Worm (Caenorhabditis elegans): ENCODE results near the gene unc-50.

unc-50 gene

DNA sequence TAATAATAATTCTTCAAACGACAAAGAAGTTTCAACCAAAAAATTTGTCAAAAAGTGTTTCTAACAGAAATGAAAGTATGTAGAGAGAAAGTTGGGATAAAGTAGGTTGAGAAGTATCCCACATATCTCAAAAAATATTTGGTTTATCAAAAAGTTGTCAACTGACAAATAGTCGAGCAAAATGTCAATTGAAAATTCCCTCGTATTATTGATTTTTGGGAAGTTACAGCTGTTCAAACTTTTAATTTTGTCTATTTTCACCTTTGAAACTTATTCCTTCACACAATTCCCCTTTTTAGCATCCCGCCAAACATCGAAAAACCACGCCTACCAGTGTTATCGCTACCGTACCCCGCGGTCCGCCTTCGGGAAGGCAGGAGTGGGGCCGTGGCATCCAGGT, 29.1 kb upstream of the unc-50 start, which contains the start of gene tbx-8:
tbx-8 (plus strand) TSS at position 301 of the 400 bp plus-strand sequence.
- no peak for TF ChIP-seq ztf-4 (tag; optimal IDR thresholded peaks at IDR 0.05)

- TF ChIP-seq nhr-85 (tag) (peak; percentile 36), C04F5.9 (tag; optimal IDR thresholded peaks at IDR 0.05) (no peak), swsn-7 (tag; optimal IDR thresholded peaks at IDR 0.05) (no peak), nhr-11 (tag; optimal IDR thresholded peaks at IDR 0.05) (no peak), efl-1 (optimal IDR thresholded peaks at IDR 0.05) (no peak), efl-1 (GFP tag; optimal IDR thresholded peaks at IDR 0.05 in 1 of 2) (peak in 1 of 2 experiments; percentile 20), sox-4 (tag; optimal IDR thresholded peaks at IDR 0.05) (no peak), tlp-1 (tag; optimal IDR thresholded peaks at IDR 0.05) (no peak), nhr-47 (tag; optimal IDR thresholded peaks at IDR 0.05) (no peak), ceh-82 (tag; optimal IDR thresholded peaks at IDR 0.05) (no peak), nhr-90 (tag; optimal IDR thresholded peaks at IDR 0.05; ENCODE audit: poor library complexity) (no peak)
Measured at ce11 chrIII:10344762-10345161, 26.8 kb upstream of the unc-50 start.

ce11 chrIII:10341758-10342157, 23.8 kb upstream of the unc-50 start, which contains the start of gene tbx-9:
Gene tbx-9 (minus strand): TSS chrIII:10341858.
- TF ChIP-seq efl-1 (optimal IDR thresholded peaks at IDR 0.05) (no peak), efl-1 (GFP tag; optimal IDR thresholded peaks at IDR 0.05 in 1 of 2) (no peak), ceh-82 (tag; optimal IDR thresholded peaks at IDR 0.05) (no peak), lin-39 (tag; optimal IDR thresholded peaks at IDR 0.05) (no peak), ceh-88 (GFP tag; IDR thresholded peaks at IDR 0.05) (no peak), lin-14 (GFP tag; optimal IDR thresholded peaks at IDR 0.05) (no peak), fos-1 (tag; optimal IDR thresholded peaks at IDR 0.05) (no peak), C34B4.2 (tag; optimal IDR thresholded peaks at IDR 0.05) (no peak), isw-1 (GFP tag; IDR thresholded peaks at IDR 0.05) (no peak), mef-2 (tag; optimal IDR thresholded peaks at IDR 0.05) (no peak), hpl-2 (GFP tag; optimal IDR thresholded peaks at IDR 0.05) (no peak), sox-4 (tag; optimal IDR thresholded peaks at IDR 0.05) (no peak), unc-86 (tag; optimal IDR thresholded peaks at IDR 0.05) (no peak)

- TF ChIP-seq C04F5.9 (tag; optimal IDR thresholded peaks at IDR 0.05): no peak
- no peak for TF ChIP-seq efl-1 (optimal IDR thresholded peaks at IDR 0.05)
- TF ChIP-seq efl-1 (GFP tag; optimal IDR thresholded peaks at IDR 0.05 in 1 of 2): peak in 1 of 2 experiments; percentile 56
- TF ChIP-seq skn-1 (tag; optimal IDR thresholded peaks at IDR 0.05): no peak
- TF ChIP-seq zip-4 (GFP tag; optimal IDR thresholded peaks at IDR 0.05): no peak
- TF ChIP-seq nhr-19 (GFP tag; conservative IDR thresholded peaks at IDR 0.05): no peak
- no peak for TF ChIP-seq Y116A8C.19 (tag; optimal IDR thresholded peaks at IDR 0.05; ENCODE audit: borderline replicate concordance)
Measured at ce11 chrIII:10339949-10340348, 22.0 kb upstream of the unc-50 start.

DNA sequence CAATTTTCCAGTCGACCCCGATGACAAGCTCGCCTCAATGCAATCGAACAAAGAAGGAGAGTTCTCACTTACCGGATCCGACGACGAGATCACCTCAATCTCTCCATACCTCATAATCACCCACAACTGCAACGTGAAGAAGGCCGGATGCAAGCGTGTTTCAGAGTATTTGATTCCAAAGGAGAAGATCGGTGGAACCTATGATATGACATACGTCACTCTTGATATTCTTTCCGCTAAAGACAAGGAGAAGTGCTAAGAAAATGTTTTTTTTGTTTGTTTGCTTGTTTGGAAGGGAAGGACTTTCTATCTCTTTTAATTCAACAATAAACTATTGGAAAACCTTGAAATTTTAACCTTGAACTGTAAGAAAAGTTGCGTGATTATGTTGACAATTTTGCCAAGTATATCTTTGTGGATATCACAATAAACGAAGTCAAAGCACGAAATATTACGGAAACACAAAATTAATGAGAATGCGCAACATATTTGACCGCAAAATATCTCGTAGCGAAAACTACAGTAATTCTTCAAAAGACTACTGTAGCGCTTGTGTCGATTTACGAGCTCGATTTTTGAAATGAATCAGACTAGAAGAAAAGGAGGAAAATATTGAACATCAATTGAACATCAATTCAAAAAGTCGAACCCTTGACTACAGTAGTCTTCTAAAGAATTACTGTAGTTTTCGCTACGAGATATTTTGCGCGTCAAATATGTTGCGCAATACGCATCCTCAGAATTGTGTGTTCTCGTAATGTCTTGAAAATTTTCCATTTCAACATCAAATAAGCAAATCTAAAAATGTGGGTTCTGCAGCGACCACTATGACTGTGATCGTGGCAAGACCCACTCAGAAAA, 21.3 kb upstream of the unc-50 start:
- TF ChIP-seq lin-14 (GFP tag; optimal IDR thresholded peaks at IDR 0.05): peak; percentile 53
- TF ChIP-seq alr-1 (tag; optimal IDR thresholded peaks at IDR 0.05; ENCODE audit: borderline replicate concordance): no peak
- TF ChIP-seq elt-2 (tag; optimal IDR thresholded peaks at IDR 0.05): no peak
- no peak for TF ChIP-seq isw-1 (GFP tag; IDR thresholded peaks at IDR 0.05)
- TF ChIP-seq fkh-10 (GFP tag; optimal IDR thresholded peaks at IDR 0.05): no peak
- no peak for TF ChIP-seq mab-9 (GFP tag; IDR thresholded peaks at IDR 0.05)
- no peak for TF ChIP-seq nhr-19 (GFP tag; conservative IDR thresholded peaks at IDR 0.05)
- TF ChIP-seq ama-1 (optimal IDR thresholded peaks at IDR 0.05): no peak
- peak; percentile 27 for TF ChIP-seq snu-23 (GFP tag; optimal IDR thresholded peaks at IDR 0.05)
- no peak for TF ChIP-seq nhr-76 (tag; optimal IDR thresholded peaks at IDR 0.05)
- no peak for TF ChIP-seq C04F5.9 (tag; optimal IDR thresholded peaks at IDR 0.05)
- no peak for TF ChIP-seq nhr-77 (tag; optimal IDR thresholded peaks at IDR 0.05)
- TF ChIP-seq unc-86 (tag; optimal IDR thresholded peaks at IDR 0.05): no peak
- peak; percentile 88 for TF ChIP-seq nhr-85 (tag)
- TF ChIP-seq irx-1 (tag; optimal IDR thresholded peaks at IDR 0.05): no peak
- no peak for TF ChIP-seq skn-1 (tag; optimal IDR thresholded peaks at IDR 0.05)
- no peak for TF ChIP-seq pqm-1 (tag; optimal IDR thresholded peaks at IDR 0.05)
- no peak for TF ChIP-seq swsn-7 (tag; optimal IDR thresholded peaks at IDR 0.05)
- TF ChIP-seq hlh-17 (GFP tag; optimal IDR thresholded peaks at IDR 0.05; ENCODE audit: borderline replicate concordance): no peak
- TF ChIP-seq elt-3 (tag; optimal IDR thresholded peaks at IDR 0.05): peak in 1 of 6 experiments; percentile 67
- TF ChIP-seq nhr-20 (tag; optimal IDR thresholded peaks at IDR 0.05): peak; percentile 40
- no peak for TF ChIP-seq ztf-11 (tag; optimal IDR thresholded peaks at IDR 0.05)
- TF ChIP-seq lin-39 (tag; optimal IDR thresholded peaks at IDR 0.05): no peak
- TF ChIP-seq sup-37 (GFP tag; optimal IDR thresholded peaks at IDR 0.05): no peak
- TF ChIP-seq nhr-90 (tag; optimal IDR thresholded peaks at IDR 0.05; ENCODE audit: poor library complexity): peak; percentile 37
- TF ChIP-seq efl-1 (optimal IDR thresholded peaks at IDR 0.05): no peak
- peak in 1 of 2 experiments; percentile 4 for TF ChIP-seq efl-1 (GFP tag; optimal IDR thresholded peaks at IDR 0.05 in 1 of 2)
- no peak for TF ChIP-seq aly-2 (tag; optimal IDR thresholded peaks at IDR 0.05)

Measured in whole organism, L1 larva.